Fruit fly (Drosophila melanogaster) whole organism, embryonic: ENCODE measurements around the gene Cpr30F.

ENCODE experiments used
- Awh ChIP-seq: fragments of 200-800 bp; sonication (Bioruptor generic); IDR thresholded peaks from 2 replicates; pipeline ENCODE4, ENCODE4 v1.3.6; 2022; ENCODE audit warnings: missing biosample characterization, missing genetic modification characterization
- CG10274 ChIP-seq: fragments of 200-800 bp; sonication (Bioruptor generic); optimal IDR thresholded peaks from 3 replicates; lab custom pipeline; 2017; ENCODE audit warnings: missing biosample characterization, mild to moderate bottlenecking, missing genetic modification characterization
- CG11560 ChIP-seq: fragments of 200-800 bp; sonication (Bioruptor generic); IDR thresholded peaks from 3 replicates; pipeline ENCODE4 v1.3.6; 2022; ENCODE audit warnings: missing biosample characterization, missing genetic modification characterization
- CG12219 ChIP-seq: fragments of 200-800 bp; sonication (Bioruptor generic); optimal IDR thresholded peaks from 3 replicates; lab custom pipeline; 2018; ENCODE audit warnings: missing biosample characterization, mild to moderate bottlenecking, missing genetic modification characterization
- CG12942 ChIP-seq: fragments of 200-800 bp; sonication (Bioruptor generic); optimal IDR thresholded peaks from 3 replicates; lab custom pipeline; 2016; ENCODE audit warnings: missing biosample characterization, missing genetic modification characterization
- CG13424 ChIP-seq: fragments of 200-800 bp; sonication (Bioruptor generic); optimal IDR thresholded peaks from 2 replicates; lab custom pipeline; 2019; ENCODE audit warnings: missing biosample characterization, mild to moderate bottlenecking, missing genetic modification characterization, moderate library complexity
- CG13775 ChIP-seq: fragments of 200-800 bp; sonication (Bioruptor generic); optimal IDR thresholded peaks from 3 replicates; lab custom pipeline; 2017; ENCODE audit warnings: missing biosample characterization, mild to moderate bottlenecking, missing genetic modification characterization
- CG14667 ChIP-seq: fragments of 200-800 bp; sonication (Bioruptor generic); IDR thresholded peaks from 2 replicates; pipeline ENCODE4 v1.3.6; 2022; ENCODE audit warnings: missing biosample characterization, missing genetic modification characterization
- CG14860 ChIP-seq: fragments of 200-800 bp; sonication (Bioruptor generic); IDR thresholded peaks from 3 replicates; pipeline ENCODE4 v1.3.6; 2022; ENCODE audit warnings: missing biosample characterization, missing genetic modification characterization; ENCODE audit not compliant: partially characterized antibody
- CG15011 ChIP-seq: fragments of 200-800 bp; sonication (Bioruptor generic); optimal IDR thresholded peaks from 3 replicates; lab custom pipeline; 2018; ENCODE audit warnings: missing biosample characterization, mild to moderate bottlenecking, missing genetic modification characterization
- CG1602 ChIP-seq: fragments of 200-800 bp; sonication (Bioruptor generic); optimal IDR thresholded peaks from 3 replicates; lab custom pipeline; 2016; ENCODE audit warnings: missing biosample characterization, missing genetic modification characterization
- CG17361 ChIP-seq: fragments of 200-800 bp; sonication (Bioruptor generic); IDR thresholded peaks from 3 replicates; pipeline ENCODE4 v1.3.6; 2022; ENCODE audit warnings: missing biosample characterization, missing genetic modification characterization
- CG17568 ChIP-seq: fragments of 200-800 bp; sonication (Bioruptor generic); optimal IDR thresholded peaks from 2 replicates; lab custom pipeline; 2018; ENCODE audit warnings: missing biosample characterization, mild to moderate bottlenecking, missing genetic modification characterization, moderate library complexity
- CG17612 ChIP-seq: fragments of 200-800 bp; sonication (Bioruptor generic); IDR thresholded peaks from 2 replicates; pipeline ENCODE4 v1.3.6; 2022; ENCODE audit warnings: missing biosample characterization, missing genetic modification characterization
- CG18011 ChIP-seq: fragments of 200-800 bp; sonication (Bioruptor generic); optimal IDR thresholded peaks from 2 replicates; lab custom pipeline; 2017; ENCODE audit warnings: missing biosample characterization, missing genetic modification characterization, mild to moderate bottlenecking, moderate library complexity, missing genotype
- CG2199 ChIP-seq: fragments of 200-800 bp; sonication (Bioruptor generic); IDR thresholded peaks from 3 replicates; pipeline ENCODE4 v1.3.6; 2022; ENCODE audit warnings: missing biosample characterization, missing genetic modification characterization
- CG2712 ChIP-seq: fragments of 200-800 bp; optimal IDR thresholded peaks from 3 replicates; lab custom pipeline; 2019; ENCODE audit warnings: missing biosample characterization, mild to moderate bottlenecking, missing genetic modification characterization, moderate library complexity
- CG32772 ChIP-seq: fragments of 200-800 bp; sonication (Bioruptor generic); IDR thresholded peaks from 2 replicates; pipeline ENCODE4 v1.3.6; 2022; ENCODE audit warnings: missing biosample characterization, missing genetic modification characterization
- CG3281 ChIP-seq: fragments of 200-800 bp; sonication (Bioruptor generic); optimal IDR thresholded peaks from 3 replicates; lab custom pipeline; 2017; ENCODE audit warnings: missing biosample characterization, mild to moderate bottlenecking, missing genetic modification characterization
- CG33557 ChIP-seq: fragments of 200-800 bp; sonication (Bioruptor generic); optimal IDR thresholded peaks from 2 replicates; lab custom pipeline; 2019; ENCODE audit warnings: missing biosample characterization, mild to moderate bottlenecking, missing genetic modification characterization, moderate library complexity
- CG3726 ChIP-seq: fragments of 200-800 bp; sonication (Bioruptor generic); IDR thresholded peaks from 3 replicates; pipeline ENCODE4, ENCODE4 v1.3.6; 2022; ENCODE audit warnings: missing biosample characterization, missing genetic modification characterization
- CG6791 ChIP-seq: fragments of 200-800 bp; sonication (Bioruptor generic); IDR thresholded peaks from 3 replicates; pipeline ENCODE4 v1.3.6; 2022; ENCODE audit warnings: missing biosample characterization, missing genetic modification characterization; ENCODE audit not compliant: partially characterized antibody
- CG6854 ChIP-seq: fragments of 200-800 bp; sonication (Bioruptor generic); optimal IDR thresholded peaks from 3 replicates; lab custom pipeline; 2017; ENCODE audit warnings: missing biosample characterization, mild to moderate bottlenecking, missing genetic modification characterization
- CG7372 ChIP-seq: fragments of 200-800 bp; sonication (Bioruptor generic); IDR thresholded peaks from 2 replicates; pipeline ENCODE4 v1.3.6; 2022; ENCODE audit warnings: missing biosample characterization, missing genetic modification characterization
- CG7556 ChIP-seq: fragments of 200-800 bp; sonication (Bioruptor generic); optimal IDR thresholded peaks from 2 replicates; lab custom pipeline; 2017; ENCODE audit warnings: missing biosample characterization, mild to moderate bottlenecking, missing genetic modification characterization
- CG9797 ChIP-seq: fragments of 200-800 bp; sonication (Bioruptor generic); optimal IDR thresholded peaks from 3 replicates; lab custom pipeline; 2018; ENCODE audit warnings: missing biosample characterization, mild to moderate bottlenecking, missing genetic modification characterization
- Ets97D ChIP-seq: fragments of 200-800 bp; sonication (Bioruptor generic); optimal IDR thresholded peaks from 3 replicates; lab custom pipeline; 2016; ENCODE audit warnings: missing biosample characterization, missing genetic modification characterization
- HLHmδ ChIP-seq: fragments of 200-800 bp; sonication (Bioruptor generic); optimal IDR thresholded peaks from 2 replicates; lab custom pipeline; 2018; ENCODE audit warnings: missing biosample characterization, mild to moderate bottlenecking, missing genetic modification characterization, moderate library complexity
- Hand ChIP-seq: fragments of 200-800 bp; sonication (Bioruptor generic); optimal IDR thresholded peaks from 2 replicates; lab custom pipeline; 2017; ENCODE audit warnings: mild to moderate bottlenecking, missing biosample characterization, missing genetic modification reagents, missing genetic modification characterization
- Mad ChIP-seq: fragments of 200-800 bp; sonication (Bioruptor generic); optimal IDR thresholded peaks from 2 replicates; lab custom pipeline; 2016; ENCODE audit warnings: missing biosample characterization, missing genetic modification characterization
- Nf-YC ChIP-seq: fragments of 200-800 bp; optimal IDR thresholded peaks from 3 replicates; lab custom pipeline; 2019; ENCODE audit warnings: missing biosample characterization, mild to moderate bottlenecking, missing genetic modification characterization, moderate library complexity
- Oaz ChIP-seq: fragments of 200-800 bp; sonication (Bioruptor generic); IDR thresholded peaks from 2 replicates; pipeline ENCODE4 v1.3.6; 2022; ENCODE audit warnings: missing biosample characterization, missing genetic modification characterization
- Ravus ChIP-seq: fragments of 200-800 bp; sonication (Bioruptor generic); IDR thresholded peaks from 2 replicates; pipeline ENCODE4 v1.3.6; 2022; ENCODE audit warnings: missing biosample characterization, missing genetic modification characterization
- Six4 ChIP-seq: fragments of 200-800 bp; sonication (Bioruptor generic); optimal IDR thresholded peaks from 2 replicates; lab custom pipeline; 2016; ENCODE audit warnings: missing biosample characterization, missing genetic modification characterization
- ase ChIP-seq: fragments of 200-800 bp; sonication (Bioruptor generic); IDR thresholded peaks from 3 replicates; pipeline ENCODE4 v1.3.6; 2022; ENCODE audit warnings: missing biosample characterization, missing genetic modification characterization
- caup ChIP-seq: fragments of 200-800 bp; sonication (Bioruptor generic); optimal IDR thresholded peaks from 3 replicates; lab custom pipeline; 2017; ENCODE audit warnings: missing biosample characterization, mild to moderate bottlenecking, missing genetic modification characterization, moderate library complexity; ENCODE audit not compliant: severe bottlenecking
- gsb ChIP-seq: fragments of 200-800 bp; sonication (Bioruptor generic); IDR thresholded peaks from 2 replicates; pipeline ENCODE4 v1.3.6; 2022; ENCODE audit warnings: missing biosample characterization, missing genetic modification characterization
- ind ChIP-seq: fragments of 200-800 bp; sonication (Bioruptor generic); optimal IDR thresholded peaks from 3 replicates; lab custom pipeline; 2016; ENCODE audit warnings: missing biosample characterization, missing genetic modification characterization
- nau ChIP-seq: fragments of 200-800 bp; sonication (Bioruptor generic); optimal IDR thresholded peaks from 3 replicates; lab custom pipeline; 2017; ENCODE audit warnings: missing biosample characterization, mild to moderate bottlenecking, missing genetic modification characterization, missing genetic modification reagents
- oc ChIP-seq: fragments of 200-800 bp; sonication (Bioruptor generic); optimal IDR thresholded peaks from 2 replicates; lab custom pipeline; 2018; ENCODE audit warnings: missing biosample characterization, mild to moderate bottlenecking, missing genetic modification characterization, moderate library complexity
- otp ChIP-seq: fragments of 200-800 bp; sonication (Bioruptor generic); IDR thresholded peaks from 3 replicates; pipeline ENCODE4, ENCODE4 v1.3.6; 2022; ENCODE audit warnings: missing biosample characterization, missing genetic modification characterization
- pfk ChIP-seq: fragments of 200-800 bp; sonication (Bioruptor generic); optimal IDR thresholded peaks from 2 replicates; lab custom pipeline; 2018; ENCODE audit warnings: missing biosample characterization, mild to moderate bottlenecking, missing genetic modification characterization, moderate library complexity
- row ChIP-seq: fragments of 200-800 bp; sonication (Bioruptor generic); IDR thresholded peaks from 3 replicates; pipeline ENCODE4 v1.3.6; 2022; ENCODE audit warnings: missing biosample characterization, missing genetic modification characterization
- sisA ChIP-seq: fragments of 200-800 bp; sonication (Bioruptor generic); IDR thresholded peaks from 2 replicates; pipeline ENCODE4 v1.3.6; 2022; ENCODE audit warnings: missing biosample characterization, missing genetic modification characterization
- sr ChIP-seq: fragments of 200-800 bp; sonication (Bioruptor generic); IDR thresholded peaks from 3 replicates; pipeline ENCODE4 v1.3.6; 2022; ENCODE audit warnings: missing biosample characterization, missing genetic modification characterization
- tin ChIP-seq: fragments of 200-800 bp; sonication (Bioruptor generic); optimal IDR thresholded peaks from 3 replicates; lab custom pipeline; 2016; ENCODE audit warnings: missing biosample characterization, missing genetic modification characterization
- unpg ChIP-seq: fragments of 200-800 bp; sonication (Bioruptor generic); optimal IDR thresholded peaks from 3 replicates; lab custom pipeline; 2018; ENCODE audit warnings: missing biosample characterization, mild to moderate bottlenecking, missing genetic modification characterization, moderate library complexity
- vnd ChIP-seq: fragments of 200-800 bp; sonication (Bioruptor generic); IDR thresholded peaks from 3 replicates; pipeline ENCODE4 v1.3.6; 2022; ENCODE audit warnings: missing biosample characterization, missing genetic modification characterization; ENCODE audit not compliant: partially characterized antibody
- vvl ChIP-seq: fragments of 200-800 bp; sonication (Bioruptor generic); IDR thresholded peaks from 2 replicates; pipeline ENCODE4 v1.3.6; 2022; ENCODE audit warnings: missing biosample characterization, missing genetic modification characterization
- wor ChIP-seq: fragments of 200-800 bp; sonication (Bioruptor generic); IDR thresholded peaks from 2 replicates; pipeline ENCODE4 v1.3.6; 2022; ENCODE audit warnings: missing biosample characterization, missing genetic modification characterization

The Cpr30F gene

DNA sequence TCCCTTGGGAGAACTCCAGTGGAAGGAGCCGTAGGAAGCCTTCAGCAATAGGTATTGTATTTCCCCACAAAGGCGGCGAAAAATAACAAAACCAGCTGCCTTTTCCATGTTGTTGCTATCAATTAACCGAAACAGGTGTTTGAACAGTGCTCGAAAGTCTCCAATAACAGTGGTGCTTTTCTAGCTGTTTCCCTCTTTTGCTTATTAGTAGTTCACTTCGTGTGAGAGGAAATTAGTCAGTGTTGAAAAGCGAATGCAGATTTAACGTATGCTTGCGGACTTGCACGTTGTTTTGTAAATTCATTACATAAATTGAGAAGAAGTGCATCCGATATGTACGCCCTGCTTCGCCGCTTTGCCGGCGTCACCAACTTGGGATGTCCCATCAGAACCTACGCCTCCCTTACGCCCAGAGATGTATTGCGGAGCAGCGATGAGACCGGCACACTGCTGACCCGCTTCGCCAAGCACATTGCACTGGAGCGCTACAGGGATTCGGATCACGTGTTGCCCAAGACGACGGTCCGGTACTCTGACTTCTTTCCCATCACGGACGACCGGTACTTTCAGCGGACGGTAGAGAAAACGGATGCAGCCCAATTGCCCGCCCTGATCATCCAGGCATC, 5.8 kb upstream of the Cpr30F start, which contains the start of the genes Datp and CG4619 (continued):
- TF ChIP-seq Nf-YC (tag; lab: Kevin White, UChicago) = no peak
- TF ChIP-seq CG7556 (GFP tag; lab: Kevin White, UChicago) = no peak
- peak; percentile 46 for TF ChIP-seq ind (GFP tag; lab: Kevin White, UChicago)
- TF ChIP-seq CG32772 (GFP tag; lab: Robert Waterston, UW) = 0 out of 2 replicates have a peak, but pooled peaks have one; percentile 6
- no peak for TF ChIP-seq Oaz (GFP tag; lab: Robert Waterston, UW)
- no peak for TF ChIP-seq Hand
- no peak for TF ChIP-seq CG18011 (GFP tag; lab: Kevin White, UChicago)
- peak; percentile 32 for TF ChIP-seq CG3281 (GFP tag; lab: Kevin White, UChicago)
- TF ChIP-seq gsb (GFP tag; lab: Robert Waterston, UW) = no peak
- TF ChIP-seq vnd (GFP tag; lab: Robert Waterston, UW) = no peak
- TF ChIP-seq CG14860 (GFP tag; lab: Robert Waterston, UW) = 0 out of 3 replicates have a peak, but pooled peaks have one; percentile 7
- TF ChIP-seq otp (GFP tag; lab: Robert Waterston, UW) = no peak
- TF ChIP-seq sisA = no peak
- no peak for TF ChIP-seq Ravus
- peak; percentile 3 for TF ChIP-seq CG13424 (tag; lab: Kevin White, UChicago)
- TF ChIP-seq caup (GFP tag; lab: Kevin White, UChicago) = peak; percentile 54
- TF ChIP-seq nau (GFP tag; lab: Kevin White, UChicago) = no peak
- TF ChIP-seq CG17361 (GFP tag; lab: Robert Waterston, UW) = no peak
- TF ChIP-seq CG15011 (GFP tag; lab: Kevin White, UChicago) = no peak
- no peak for TF ChIP-seq CG10274 (GFP tag; lab: Kevin White, UChicago)
- TF ChIP-seq CG12942 = peak; percentile 50
- TF ChIP-seq Six4 (GFP tag; lab: Kevin White, UChicago) = no peak
- TF ChIP-seq row (GFP tag; lab: Robert Waterston, UW) = peak; percentile 61
- TF ChIP-seq CG9797 (GFP tag; lab: Kevin White, UChicago) = peak; percentile 8
- TF ChIP-seq pfk = peak; percentile 9
- no peak for TF ChIP-seq CG17612
- no peak for TF ChIP-seq CG13775 (GFP tag; lab: Kevin White, UChicago)
- TF ChIP-seq CG33557 (GFP tag; lab: Kevin White, UChicago) = no peak
- peak; percentile 16 for TF ChIP-seq CG2712 (tag; lab: Kevin White, UChicago)
- TF ChIP-seq CG3726 (GFP tag; lab: Robert Waterston, UW) = no peak
- TF ChIP-seq CG2199 (GFP tag; lab: Robert Waterston, UW) = no peak
- no peak for TF ChIP-seq CG11560
- peak; percentile 31 for TF ChIP-seq tin (GFP tag; lab: Kevin White, UChicago)
- peak; percentile 13 for TF ChIP-seq CG12219 (GFP tag; lab: Kevin White, UChicago)
- TF ChIP-seq unpg (GFP tag; lab: Kevin White, UChicago) = no peak
- no peak for TF ChIP-seq oc (tag; lab: Kevin White, UChicago)
- no peak for TF ChIP-seq CG7372 (GFP tag; lab: Robert Waterston, UW)
- TF ChIP-seq HLHmδ (GFP tag; lab: Kevin White, UChicago) = no peak
- TF ChIP-seq Mad (GFP tag; lab: Kevin White, UChicago) = peak; percentile 14
- TF ChIP-seq CG14667 = no peak
- no peak for TF ChIP-seq sr (GFP tag; lab: Robert Waterston, UW)
- TF ChIP-seq vvl (GFP tag; lab: Robert Waterston, UW) = peak; percentile 63; the same call in 1 of the 2 replicates
- TF ChIP-seq CG17568 (GFP tag; lab: Kevin White, UChicago) = no peak
- TF ChIP-seq CG6791 (GFP tag; lab: Robert Waterston, UW) = peak; percentile 65; the same call in 1 of the 3 replicates
- no peak for TF ChIP-seq ase
- no peak for TF ChIP-seq CG6854
- peak; percentile 51 for TF ChIP-seq Ets97D
- TF ChIP-seq CG1602 (GFP tag; lab: Kevin White, UChicago) = no peak
- no peak for TF ChIP-seq wor
- no peak for TF ChIP-seq Awh (GFP tag; lab: Robert Waterston, UW)
